Fruit fly (Drosophila melanogaster): ENCODE measurements around the gene GABPI.

Gene GABPI

DNA sequence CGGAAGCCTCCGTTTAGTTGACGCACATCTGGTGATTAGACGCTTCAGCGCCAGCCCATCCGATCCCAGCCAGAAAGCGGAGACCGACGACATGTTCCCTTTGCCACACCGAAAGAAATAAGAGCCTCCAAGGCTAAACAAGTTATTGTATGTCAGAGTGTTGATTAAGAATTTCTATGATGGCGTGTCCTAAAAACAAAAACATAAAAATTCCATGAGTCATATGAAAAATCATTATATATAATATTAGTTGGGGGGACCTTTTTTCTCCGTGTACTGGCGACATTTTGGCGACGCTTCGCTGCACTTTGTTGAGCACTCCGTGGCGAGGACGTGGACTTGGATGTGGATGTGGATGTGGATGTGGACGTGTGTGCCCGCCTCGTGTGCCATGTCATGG is 17.6 kb upstream of the GABPI start:
- no peak for TF ChIP-seq noc (tag; optimal IDR thresholded peaks at IDR 0.05)

DNA sequence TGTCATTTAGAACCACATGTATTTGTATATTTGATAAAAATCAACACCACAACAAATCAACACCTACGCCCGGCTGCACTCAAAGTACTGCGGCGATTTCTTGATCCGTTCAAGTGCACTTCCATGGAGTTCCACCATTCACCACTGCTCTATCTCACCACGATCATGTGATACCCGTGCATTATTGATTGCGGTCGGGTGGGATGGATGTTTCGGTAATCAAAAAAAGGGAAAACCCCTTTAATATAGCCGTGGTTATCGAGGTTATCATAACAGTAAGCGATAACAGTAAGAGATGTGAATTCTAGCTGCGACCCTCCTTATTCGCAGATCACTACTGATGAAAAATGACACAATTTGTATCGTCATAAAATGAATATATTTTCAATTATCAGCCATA is 12.1 kb upstream of the GABPI start, which contains the start of the genes CG17224 and CG17264:
CG17224 (minus strand) TSS at position 97 of the 400 bp plus-strand sequence.
CG17264 (plus strand) TSS at position 297 of the 400 bp plus-strand sequence.
- TF ChIP-seq noc (tag; optimal IDR thresholded peaks at IDR 0.05): no peak

DNA sequence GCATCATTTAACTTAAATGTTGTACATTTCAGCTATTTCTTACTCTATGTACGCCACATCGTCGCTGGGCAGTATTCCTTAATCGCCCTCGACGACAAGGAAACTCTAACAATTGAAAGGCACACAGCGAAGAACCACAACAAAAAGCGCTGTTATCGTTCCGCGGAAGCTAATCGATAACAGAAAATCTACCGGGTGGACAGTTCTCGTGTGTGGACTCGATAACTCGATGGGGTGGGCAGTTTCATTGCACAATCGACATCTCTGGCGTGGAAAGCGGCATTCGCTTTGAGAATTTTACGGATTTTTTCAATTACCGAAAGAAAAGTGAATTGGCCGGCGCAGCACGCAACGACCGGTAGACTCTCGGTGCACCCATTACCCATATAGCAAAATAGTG is 7.4 kb upstream of the GABPI start, which contains the start of the genes alpha4GT1 and Prp40:
alpha4GT1 (minus strand) TSS at position 156 of the 400 bp plus-strand sequence.
Prp40 (plus strand) TSS at position 241 of the 400 bp plus-strand sequence.
- no peak for TF ChIP-seq noc (tag; optimal IDR thresholded peaks at IDR 0.05)

DNA sequence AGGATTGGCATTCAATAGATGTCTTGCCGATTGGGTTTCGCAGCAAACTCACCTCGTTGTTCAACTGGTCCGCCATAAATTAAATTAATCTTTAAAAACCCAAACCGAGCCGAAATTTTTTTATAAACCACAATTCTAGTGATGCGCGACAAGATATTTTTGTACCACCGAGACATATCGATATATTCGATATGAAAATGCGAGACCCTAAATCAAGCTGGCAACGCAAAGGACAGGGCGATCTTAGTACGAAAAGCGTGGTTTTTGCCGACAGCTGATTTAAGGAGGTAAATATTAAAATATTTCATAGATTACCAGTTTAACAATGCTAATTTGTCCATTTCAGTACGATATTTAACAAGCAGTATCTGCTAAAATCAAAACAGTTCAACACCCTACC is 1.3 kb upstream of the GABPI start, which contains the start of the genes Sf3b2 and CG17219:
Sf3b2 (minus strand) TSS at position 157 of the 400 bp plus-strand sequence.
CG17219 (plus strand) TSS at position 242 of the 400 bp plus-strand sequence.
- no peak for TF ChIP-seq noc (tag; optimal IDR thresholded peaks at IDR 0.05)

DNA sequence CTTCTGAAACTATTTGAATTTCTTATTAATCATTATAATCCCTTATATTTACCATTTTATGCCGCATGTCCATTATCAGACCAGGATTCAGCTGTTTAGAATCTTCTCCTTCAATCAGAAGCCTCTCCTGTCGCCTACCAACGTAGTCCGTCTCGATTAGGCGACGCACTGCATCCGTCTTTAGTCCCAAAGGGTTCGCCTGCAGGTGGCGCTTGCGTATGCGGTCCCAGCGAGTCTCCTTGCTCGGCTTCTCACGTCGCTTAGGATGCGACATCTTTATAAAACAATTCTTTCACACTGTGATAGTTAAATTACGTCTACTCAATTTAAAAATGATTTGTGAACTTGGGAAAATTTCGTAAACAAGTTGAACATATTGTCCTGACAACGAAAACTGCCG is 4.6 kb downstream of the GABPI start, which contains the start of gene CG17258:
CG17258 (minus strand) TSS at position 380 of the 400 bp plus-strand sequence.
- TF ChIP-seq noc (tag; optimal IDR thresholded peaks at IDR 0.05): no peak

DNA sequence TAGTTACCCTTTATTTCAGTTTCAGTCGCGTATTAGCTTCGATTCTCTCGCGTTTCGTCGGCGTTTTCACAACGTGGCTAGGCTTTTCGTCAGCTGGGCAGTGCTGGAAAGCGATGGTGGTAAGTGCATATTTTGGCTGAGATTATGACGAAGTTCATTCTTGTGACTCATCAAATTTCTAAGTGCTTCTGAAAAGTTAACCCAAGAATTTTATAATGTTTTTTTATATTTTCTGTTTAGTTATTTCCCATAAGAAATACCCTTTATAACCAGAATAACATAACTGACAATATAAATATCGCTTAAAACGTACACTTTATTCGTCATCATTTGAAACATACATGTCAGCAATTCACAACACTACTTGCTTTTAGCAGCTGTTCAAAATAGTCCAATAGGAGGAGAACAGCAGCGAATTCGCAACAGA is 6.8 kb downstream of the GABPI start, which contains the start of the genes CG17260 and SerRS:
CG17260 (plus strand) TSS at position 78 of the 427 bp plus-strand sequence.
SerRS (minus strand) TSS at position 251 of the 427 bp plus-strand sequence.
- peak; percentile 93 for TF ChIP-seq noc (tag; optimal IDR thresholded peaks at IDR 0.05)

DNA sequence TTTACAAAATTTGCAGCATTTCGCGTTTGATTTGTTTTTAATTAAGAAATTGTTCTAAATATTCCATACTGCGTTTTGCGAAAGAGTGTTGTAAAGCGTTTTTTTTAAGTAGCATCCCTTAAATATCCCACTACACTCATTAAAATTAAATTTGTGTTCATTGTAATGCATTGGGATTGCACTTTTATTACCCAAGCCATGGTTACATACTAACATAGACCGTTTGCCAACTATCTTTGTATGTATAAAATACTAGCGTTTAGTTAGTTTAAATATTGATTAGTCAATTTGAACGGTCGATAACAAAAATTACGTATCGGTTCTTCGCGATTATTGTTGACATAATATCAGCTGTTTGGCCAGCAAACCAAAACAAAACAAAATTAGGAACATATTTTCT is 9.4 kb downstream of the GABPI start, which contains the start of the genes cnir and CG17221:
cnir (minus strand) TSS at position 39 of the 400 bp plus-strand sequence.
CG17221 (plus strand) TSS at position 203 of the 400 bp plus-strand sequence.
- peak; percentile 71 for TF ChIP-seq noc (tag; optimal IDR thresholded peaks at IDR 0.05)

DNA sequence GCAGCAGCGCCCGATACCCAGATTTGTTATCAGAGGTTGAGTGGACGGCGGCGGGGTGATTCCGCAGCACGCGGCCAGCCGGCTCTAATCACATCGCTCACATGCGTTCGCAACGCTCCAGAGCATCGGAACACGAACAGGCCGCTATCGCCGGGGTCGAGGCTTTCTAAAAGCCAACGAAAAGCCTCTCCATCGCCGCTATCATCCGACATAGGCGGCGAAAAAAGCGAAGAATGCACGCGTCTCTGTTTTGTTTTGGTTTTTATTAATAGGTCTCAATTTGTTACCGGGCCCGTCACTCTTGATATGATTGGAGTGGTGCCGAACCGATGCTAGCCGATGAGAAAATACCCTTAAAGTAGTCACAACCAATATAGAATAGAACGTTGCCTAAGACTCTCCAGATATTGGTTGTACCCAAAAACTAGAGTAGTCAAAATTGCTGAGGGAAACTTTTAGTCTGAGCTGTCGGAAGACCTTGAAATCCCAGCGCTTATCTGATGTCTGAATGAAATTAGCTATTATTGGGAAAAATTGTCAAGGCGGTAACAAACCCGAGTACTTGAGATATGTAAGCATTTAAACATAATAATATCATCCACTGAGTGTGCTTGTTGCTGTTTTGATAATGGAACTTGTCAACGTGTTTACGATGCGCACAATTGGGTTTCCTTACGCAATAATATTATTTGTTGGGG is 11.7 kb downstream of the GABPI start, which contains the start of gene CG17261:
CG17261 (plus strand) TSS at position 634 of the 698 bp plus-strand sequence.
- peak; percentile 89 for TF ChIP-seq noc (tag; optimal IDR thresholded peaks at IDR 0.05)

DNA sequence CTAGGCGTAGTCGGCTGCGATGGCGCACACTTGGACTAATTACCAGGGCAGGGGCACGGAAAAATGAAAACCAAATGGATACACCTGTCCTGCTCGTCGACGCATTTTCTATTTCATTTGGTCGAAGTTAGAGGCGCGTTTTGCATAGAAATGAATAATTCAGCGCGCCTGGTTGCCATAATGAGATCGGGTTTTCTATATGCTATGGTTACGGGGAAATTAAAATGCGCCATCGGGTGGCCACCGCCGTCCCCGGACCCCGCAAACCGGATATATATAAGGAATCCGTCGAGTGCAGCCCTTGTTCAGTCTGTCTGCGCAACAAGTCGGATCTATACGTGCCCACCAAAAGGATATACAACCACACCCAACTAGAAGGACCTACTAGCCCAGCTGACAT is 13.3 kb downstream of the GABPI start, which contains the start of gene FASN2:
FASN2 (plus strand) TSS at position 301 of the 400 bp plus-strand sequence.
- TF ChIP-seq noc (tag; optimal IDR thresholded peaks at IDR 0.05): no peak

DNA sequence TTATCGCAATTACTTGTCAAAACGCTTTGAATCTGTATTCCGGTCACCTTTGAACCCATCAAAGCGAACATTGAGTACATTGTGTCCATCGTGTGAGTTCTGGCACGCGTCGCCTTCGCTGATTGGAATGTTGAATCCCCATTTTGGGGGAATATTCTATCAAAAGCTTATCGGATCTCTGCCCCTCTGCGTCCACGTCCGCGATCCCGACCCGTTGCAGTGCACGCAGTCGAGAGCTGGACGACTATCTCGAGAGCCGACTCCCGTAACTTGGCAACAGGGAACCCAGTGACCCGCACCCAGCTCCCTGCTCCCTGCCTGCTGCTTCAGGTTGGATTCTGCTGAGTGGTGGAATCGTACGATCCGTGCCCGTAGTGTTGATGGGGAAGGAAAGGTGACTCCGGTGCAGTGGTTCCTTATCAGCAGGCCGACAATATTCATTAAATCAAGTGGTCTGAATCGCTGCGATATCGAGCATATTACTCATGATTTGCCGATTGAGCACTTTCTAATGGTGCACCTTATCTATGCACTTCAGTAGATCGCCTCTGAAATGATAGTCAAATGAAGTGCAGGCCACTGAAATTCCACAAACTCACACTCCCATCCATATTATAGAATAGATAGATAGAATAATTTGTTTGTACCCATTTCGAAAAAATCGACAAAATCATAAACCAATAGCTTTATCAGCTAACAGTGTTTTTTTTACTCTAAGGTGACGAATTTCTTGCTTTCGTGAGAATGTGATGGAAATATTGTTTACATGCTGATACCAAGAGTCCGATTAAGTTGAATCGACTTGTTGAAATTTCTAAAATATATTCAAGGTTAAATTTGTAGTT is 14.5 kb downstream of the GABPI start:
- no peak for TF ChIP-seq noc (tag; optimal IDR thresholded peaks at IDR 0.05)

DNA sequence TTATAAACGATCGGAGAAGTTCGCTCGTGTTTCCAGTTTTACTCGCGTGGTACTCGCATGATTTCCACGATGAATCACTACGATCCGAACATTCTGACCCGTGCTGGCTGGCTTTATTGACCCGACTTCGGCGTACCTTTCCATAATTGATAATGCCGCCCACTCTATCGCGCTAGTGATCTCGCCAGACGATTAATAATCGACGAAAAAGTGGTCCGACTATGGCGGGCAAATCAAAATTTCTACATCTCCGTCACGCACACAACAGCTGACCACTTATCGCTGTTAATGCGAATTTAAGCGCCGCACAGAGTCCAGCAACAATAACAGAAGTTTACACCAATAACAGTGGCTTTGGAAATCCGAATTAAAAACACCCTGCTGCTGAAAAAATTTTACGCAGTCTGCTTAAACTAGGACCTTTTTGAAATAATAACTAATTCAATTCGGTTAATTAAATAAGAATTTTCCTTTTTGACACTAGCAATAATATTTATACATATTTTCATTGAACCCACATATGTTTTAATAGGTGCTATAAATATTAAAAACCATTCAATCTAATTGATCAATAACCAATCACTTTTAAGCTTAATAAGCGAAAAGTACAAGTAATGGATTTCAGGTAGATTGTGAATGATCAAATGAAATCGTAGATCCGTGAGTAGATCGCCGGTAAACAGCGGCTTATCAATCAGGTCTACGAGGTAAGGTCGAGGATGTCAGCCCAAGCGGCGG is 25.5 kb downstream of the GABPI start:
- peak; percentile 80 for TF ChIP-seq noc (tag; optimal IDR thresholded peaks at IDR 0.05)

DNA sequence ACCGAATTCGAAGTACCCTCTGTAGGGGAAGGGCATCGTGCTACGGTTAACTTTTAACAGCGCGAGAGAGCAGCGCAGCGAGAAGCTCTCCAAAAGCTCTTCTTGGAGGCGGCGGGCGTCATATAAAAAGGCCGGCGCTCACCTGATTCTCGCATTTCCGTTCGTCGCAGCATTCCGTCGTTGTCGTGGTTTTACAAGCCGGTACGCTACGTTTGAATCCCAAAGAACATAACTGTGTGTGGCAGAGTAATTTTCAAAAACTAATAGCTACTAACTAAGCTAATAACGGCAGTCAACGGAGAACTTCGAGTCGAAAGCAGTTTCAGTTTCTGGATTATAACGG is 26.1 kb downstream of the GABPI start, which contains the start of gene FASN1:
FASN1 (plus strand) TSS at position 151 of the 343 bp plus-strand sequence.
- peak; percentile 25 for TF ChIP-seq noc (tag; optimal IDR thresholded peaks at IDR 0.05)

DNA sequence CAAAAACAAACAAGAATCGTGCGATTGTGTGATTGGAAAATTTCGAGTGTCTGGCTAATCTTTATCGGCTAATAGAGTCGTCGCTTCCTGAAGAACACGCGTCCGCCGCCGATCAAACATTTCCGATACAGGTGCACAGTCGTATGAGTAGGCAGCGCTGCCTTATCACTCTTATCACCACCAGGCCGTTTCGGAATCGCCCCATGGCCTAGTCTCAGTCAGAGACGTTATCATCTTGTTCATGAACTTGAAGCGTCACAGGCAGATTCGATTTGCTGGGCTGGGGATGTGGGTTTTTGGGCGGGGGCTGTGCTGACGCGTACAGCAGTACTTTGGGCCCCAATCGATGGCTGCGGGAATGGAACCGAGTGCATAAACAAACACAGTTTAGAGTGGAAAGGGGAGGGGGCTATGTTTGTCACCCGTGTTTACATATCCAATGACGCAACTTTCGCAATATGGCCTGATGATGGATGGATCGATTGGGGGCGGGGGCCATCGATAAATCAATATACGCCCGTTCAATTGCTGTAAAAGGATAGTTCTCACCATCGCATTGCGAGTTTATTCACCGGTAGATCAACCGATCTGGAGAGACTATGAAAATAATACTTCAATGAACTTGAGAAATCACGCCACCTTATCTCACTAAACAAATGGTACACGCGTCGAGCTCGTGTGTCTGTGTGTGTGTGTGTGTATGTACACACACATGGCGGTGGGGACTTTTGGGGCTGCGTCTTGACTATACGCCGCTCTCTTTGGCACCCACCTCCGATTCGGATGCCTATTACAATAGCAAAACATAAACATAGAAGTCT is 27.8 kb downstream of the GABPI start:
- peak; percentile 79 for TF ChIP-seq noc (tag; optimal IDR thresholded peaks at IDR 0.05)

All from whole organism, larva.